Fruit fly (Drosophila melanogaster): ENCODE measurements around the gene CG1674.

Gene CG1674

dm6 chr4:231185-231584 is 655 bp downstream of the CG1674 start (continued):
- peak; percentile 9 for TF ChIP-seq CG17568 (GFP tag; optimal IDR thresholded peaks at IDR 0.05)
- TF ChIP-seq Doc3 (GFP tag; IDR thresholded peaks at IDR 0.05; ENCODE audit: partially characterized antibody), result no peak
- TF ChIP-seq Doc2 (GFP tag; IDR thresholded peaks at IDR 0.05), result no peak
- no peak for TF ChIP-seq CG12299 (tag; optimal IDR thresholded peaks at IDR 0.05)
- TF ChIP-seq CG18262 (tag; optimal IDR thresholded peaks at IDR 0.05), result no peak
- TF ChIP-seq yki (optimal IDR thresholded peaks at IDR 0.05), result no peak
- TF ChIP-seq CG12219 (GFP tag; optimal IDR thresholded peaks at IDR 0.05), result no peak
- no peak for TF ChIP-seq CG17912 (GFP tag; optimal IDR thresholded peaks at IDR 0.05)
- TF ChIP-seq nom (GFP tag; optimal IDR thresholded peaks at IDR 0.05), result no peak
- TF ChIP-seq ranshi (GFP tag; IDR thresholded peaks at IDR 0.05), result no peak
- no peak for TF ChIP-seq Dek (tag; optimal IDR thresholded peaks at IDR 0.05)
- TF ChIP-seq bcd (GFP tag; optimal IDR thresholded peaks at IDR 0.05), result no peak
- no peak for TF ChIP-seq wor (GFP tag; IDR thresholded peaks at IDR 0.05)
- peak; percentile 21 for TF ChIP-seq CG17359 (tag; optimal IDR thresholded peaks at IDR 0.05)
- peak; percentile 27 for TF ChIP-seq Sox100B (GFP tag; optimal IDR thresholded peaks at IDR 0.05)
- TF ChIP-seq CG7987 (GFP tag; optimal IDR thresholded peaks at IDR 0.05), result no peak
- peak in 1 of 2 experiments; percentile 4 for TF ChIP-seq eve (GFP tag; optimal IDR thresholded peaks at IDR 0.05)
- TF ChIP-seq CG2199 (GFP tag; IDR thresholded peaks at IDR 0.05), result peak; percentile 97
- no peak for TF ChIP-seq CG14710 (tag; optimal IDR thresholded peaks at IDR 0.05)
- no peak for TF ChIP-seq Sry-δ (GFP tag; optimal IDR thresholded peaks at IDR 0.05)
- no peak for TF ChIP-seq Abd-B (GFP tag; optimal IDR thresholded peaks at IDR 0.05)
- TF ChIP-seq gem (tag; optimal IDR thresholded peaks at IDR 0.05), result peak; percentile 6
- no peak for TF ChIP-seq CG10565 (GFP tag; optimal IDR thresholded peaks at IDR 0.05)
- TF ChIP-seq az2 (GFP tag; optimal IDR thresholded peaks at IDR 0.05), result no peak
- TF ChIP-seq CG3847 (GFP tag; IDR thresholded peaks at IDR 0.05), result no peak
- no peak for TF ChIP-seq CG15073 (GFP tag; optimal IDR thresholded peaks at IDR 0.05)
- TF ChIP-seq cad (GFP tag; optimal IDR thresholded peaks at IDR 0.05), result no peak
- TF ChIP-seq CG3995 (GFP tag; optimal IDR thresholded peaks at IDR 0.05), result no peak
- TF ChIP-seq tio (GFP tag; optimal IDR thresholded peaks at IDR 0.05), result no peak
- no peak for TF ChIP-seq Ets65A (GFP tag)
- TF ChIP-seq cg (GFP tag; optimal IDR thresholded peaks at IDR 0.05), result peak; percentile 67
- peak; percentile 5 for TF ChIP-seq CG1603 (tag; optimal IDR thresholded peaks at IDR 0.05)
- TF ChIP-seq CG31388 (GFP tag; optimal IDR thresholded peaks at IDR 0.05), result no peak
- TF ChIP-seq Opbp (GFP tag; IDR thresholded peaks at IDR 0.05; ENCODE audit: partially characterized antibody), result no peak
- TF ChIP-seq HLHmδ (GFP tag; optimal IDR thresholded peaks at IDR 0.05), result no peak
- no peak for TF ChIP-seq Mrtf (GFP tag; IDR thresholded peaks at IDR 0.05)
- TF ChIP-seq esg (GFP tag; conservative IDR thresholded peaks at IDR 0.05), result no peak
- peak; percentile 54 for TF ChIP-seq Xrp1 (GFP tag; IDR thresholded peaks at IDR 0.05)
- TF ChIP-seq CG8290 (GFP tag; optimal IDR thresholded peaks at IDR 0.05), result no peak
- TF ChIP-seq CG8290 (tag; optimal IDR thresholded peaks at IDR 0.05), result peak in 1 of 2 experiments; percentile 21
- peak; percentile 9 for TF ChIP-seq Asciz (GFP tag; optimal IDR thresholded peaks at IDR 0.05)
- no peak for TF ChIP-seq gsb (GFP tag; IDR thresholded peaks at IDR 0.05)
- no peak for TF ChIP-seq gro (GFP tag; optimal IDR thresholded peaks at IDR 0.05)
- no peak for TF ChIP-seq gce (GFP tag; IDR thresholded peaks at IDR 0.05)

dm6 chr4:238400-238799 is 7.9 kb downstream of the CG1674 start:
- TF ChIP-seq sens-2 (GFP tag; IDR thresholded peaks at IDR 0.05) (no peak), dmrt11E (tag; optimal IDR thresholded peaks at IDR 0.05) (no peak), fru (optimal IDR thresholded peaks at IDR 0.05) (no peak), sima (GFP tag; optimal IDR thresholded peaks at IDR 0.05) (no peak), CG8089 (GFP tag; optimal IDR thresholded peaks at IDR 0.05) (peak; percentile 75), CG31365 (tag; optimal IDR thresholded peaks at IDR 0.05) (no peak), CG2199 (GFP tag; IDR thresholded peaks at IDR 0.05) (peak; percentile 88), ab (GFP tag; optimal IDR thresholded peaks at IDR 0.05) (no peak)

All from whole organism, embryonic.